Fruit fly (Drosophila melanogaster): ENCODE results near the gene CG7059.

CG7059 gene

dm6 chr3R:22420911-22421310 is 31.3 kb downstream of the CG7059 start, which contains the start of the genes Nop56 and mats (continued):
- TF ChIP-seq CG33557 (GFP tag; optimal IDR thresholded peaks at IDR 0.05) (no peak), lilli (GFP tag; optimal IDR thresholded peaks at IDR 0.05) (no peak), Sox100B (GFP tag; optimal IDR thresholded peaks at IDR 0.05) (no peak), CG8281 (tag; optimal IDR thresholded peaks at IDR 0.05) (no peak), zen2 (GFP tag; IDR thresholded peaks at IDR 0.05; ENCODE audit: partially characterized antibody) (no peak), CG6689 (GFP tag; IDR thresholded peaks at IDR 0.05) (no peak), CG12155 (GFP tag; optimal IDR thresholded peaks at IDR 0.05) (no peak), Atf6 (GFP tag; IDR thresholded peaks at IDR 0.05) (no peak), CG1024 (GFP tag; IDR thresholded peaks at IDR 0.05) (no peak), fd64A (GFP tag; optimal IDR thresholded peaks at IDR 0.05) (no peak), CG34224 (GFP tag; IDR thresholded peaks at IDR 0.05; ENCODE audit: partially characterized antibody) (peak; percentile 32; the same call in 1 of the 3 replicates), dmrt11E (tag; optimal IDR thresholded peaks at IDR 0.05) (no peak), CG8388 (GFP tag; optimal IDR thresholded peaks at IDR 0.05) (no peak), hkb (optimal IDR thresholded peaks at IDR 0.05) (no peak), hkb (GFP tag; IDR thresholded peaks at IDR 0.05) (no peak), so (GFP tag; IDR thresholded peaks at IDR 0.05) (0 out of 3 replicates have a peak, but pooled peaks have one; percentile 16), oc (tag; optimal IDR thresholded peaks at IDR 0.05) (no peak), fd3F (GFP tag; optimal IDR thresholded peaks at IDR 0.05) (no peak), CG18011 (GFP tag; optimal IDR thresholded peaks at IDR 0.05) (no peak), Ets97D (GFP tag; optimal IDR thresholded peaks at IDR 0.05) (peak; percentile 83), CG13296 (GFP tag; optimal IDR thresholded peaks at IDR 0.05) (no peak), Blimp-1 (GFP tag; optimal IDR thresholded peaks at IDR 0.05) (no peak), Oli (tag; optimal IDR thresholded peaks at IDR 0.05) (no peak), CG12104 (GFP tag; optimal IDR thresholded peaks at IDR 0.05) (no peak), CG18599 (GFP tag; optimal IDR thresholded peaks at IDR 0.05) (no peak), CG10274 (GFP tag; optimal IDR thresholded peaks at IDR 0.05) (no peak), CG12769 (tag; optimal IDR thresholded peaks at IDR 0.05) (no peak), CG17912 (GFP tag; optimal IDR thresholded peaks at IDR 0.05) (peak; percentile 44), pros (GFP tag; optimal IDR thresholded peaks at IDR 0.05) (no peak), CG2202 (tag; optimal IDR thresholded peaks at IDR 0.05) (no peak), ara (GFP tag; IDR thresholded peaks at IDR 0.05) (no peak), crp (GFP tag; optimal IDR thresholded peaks at IDR 0.05) (peak in 1 of 2 experiments; percentile 68), E2f2 (GFP tag; IDR thresholded peaks at IDR 0.05) (peak; percentile 23; the same call in 1 of the 2 replicates), CHES-1-like (GFP tag; optimal IDR thresholded peaks at IDR 0.05) (no peak), phol (tag; optimal IDR thresholded peaks at IDR 0.05) (peak; percentile 48), CG8478 (optimal IDR thresholded peaks at IDR 0.05) (no peak), Gsc (GFP tag; IDR thresholded peaks at IDR 0.05) (no peak), CG4328 (GFP tag; optimal IDR thresholded peaks at IDR 0.05) (no peak), CG2875 (GFP tag; optimal IDR thresholded peaks at IDR 0.05) (no peak), mirr (GFP tag; optimal IDR thresholded peaks at IDR 0.05) (no peak), br (optimal IDR thresholded peaks at IDR 0.05) (no peak), cad (GFP tag; optimal IDR thresholded peaks at IDR 0.05) (no peak), Awh (GFP tag; IDR thresholded peaks at IDR 0.05) (no peak), CG9727 (GFP tag; optimal IDR thresholded peaks at IDR 0.05) (no peak), seq (GFP tag; IDR thresholded peaks at IDR 0.05) (no peak), trh (GFP tag; optimal IDR thresholded peaks at IDR 0.05) (no peak), Vsx1 (GFP tag; optimal IDR thresholded peaks at IDR 0.05) (no peak), MESR4 (GFP tag; optimal IDR thresholded peaks at IDR 0.05) (peak; percentile 95), ash1 (GFP tag; optimal IDR thresholded peaks at IDR 0.05) (no peak), Ptx1 (GFP tag; IDR thresholded peaks at IDR 0.05) (no peak), CG15696 (tag; optimal IDR thresholded peaks at IDR 0.05) (no peak), CoRest (tag; optimal IDR thresholded peaks at IDR 0.05) (no peak)
